Fruit fly (Drosophila melanogaster): ENCODE measurements around the gene CG9674.

DNA sequence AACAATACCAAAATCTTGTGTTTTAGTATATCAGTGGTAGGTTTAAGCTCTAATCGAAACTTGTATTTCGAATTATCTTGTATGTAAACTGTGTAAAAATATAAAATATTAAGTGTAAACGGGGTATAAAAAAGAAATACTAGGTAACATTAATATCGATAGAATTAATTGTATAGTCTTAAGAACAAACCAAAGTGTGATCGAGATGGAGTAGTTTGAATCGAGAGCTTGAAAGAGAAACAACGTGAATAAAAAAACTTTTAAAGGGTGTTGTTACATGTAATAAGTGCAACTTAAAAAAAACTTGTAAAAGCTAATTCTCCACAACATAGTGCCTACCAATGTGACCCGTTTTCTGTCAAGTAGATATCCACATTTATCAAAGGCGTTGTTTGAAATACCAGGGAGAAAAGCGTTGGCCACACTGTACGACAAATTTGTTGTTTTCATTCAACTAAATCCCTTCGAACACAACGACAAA, 34.6 kb upstream of the CG9674 start, which contains the start of gene TSG101:
- TF ChIP-seq pan (optimal IDR thresholded peaks at IDR 0.05): no peak
- no peak for TF ChIP-seq psq (optimal IDR thresholded peaks at IDR 0.05)
- no peak for TF ChIP-seq CG8478 (optimal IDR thresholded peaks at IDR 0.05)
